Fruit fly (Drosophila melanogaster): ENCODE measurements around the gene Tango4.

The Tango4 gene

dm6 chrX:12014800-12015389, 6.0 kb upstream of the Tango4 start (continued):
- TF ChIP-seq CG18262 (tag; optimal IDR thresholded peaks at IDR 0.05) (peak; percentile 46), klu (GFP tag; IDR thresholded peaks at IDR 0.05) (no peak), crol (GFP tag; IDR thresholded peaks at IDR 0.05) (no peak), unc-4 (GFP tag; IDR thresholded peaks at IDR 0.05; ENCODE audit: partially characterized antibody) (no peak), CG2116 (GFP tag; optimal IDR thresholded peaks at IDR 0.05) (no peak), NC2β (GFP tag; optimal IDR thresholded peaks at IDR 0.05) (no peak), Max (GFP tag; optimal IDR thresholded peaks at IDR 0.05) (no peak), PHDP (tag; optimal IDR thresholded peaks at IDR 0.05) (peak; percentile 37), Lhr (GFP tag; optimal IDR thresholded peaks at IDR 0.05) (no peak), zen2 (GFP tag; IDR thresholded peaks at IDR 0.05; ENCODE audit: partially characterized antibody) (no peak), CG4730 (GFP tag; IDR thresholded peaks at IDR 0.05) (no peak), CG6254 (GFP tag; optimal IDR thresholded peaks at IDR 0.05) (peak; percentile 2), Gug (GFP tag; IDR thresholded peaks at IDR 0.05) (peak; percentile 27; the same call in 2 of the 4 replicates), Elba2 (GFP tag; optimal IDR thresholded peaks at IDR 0.05) (no peak), CG34224 (GFP tag; IDR thresholded peaks at IDR 0.05; ENCODE audit: partially characterized antibody) (no peak), z (GFP tag; IDR thresholded peaks at IDR 0.05) (no peak), az2 (GFP tag; optimal IDR thresholded peaks at IDR 0.05) (peak; percentile 8), CG11560 (tag; IDR thresholded peaks at IDR 0.05) (no peak), p53 (GFP tag; optimal IDR thresholded peaks at IDR 0.05) (no peak), CG9817 (tag; optimal IDR thresholded peaks at IDR 0.05) (no peak), CG5953 (GFP tag; IDR thresholded peaks at IDR 0.05) (no peak), CG13894 (tag; optimal IDR thresholded peaks at IDR 0.05) (no peak), tll (GFP tag; optimal IDR thresholded peaks at IDR 0.05) (no peak), Chrac-16 (GFP tag; optimal IDR thresholded peaks at IDR 0.05) (peak; percentile 57), CG12236 (GFP tag; optimal IDR thresholded peaks at IDR 0.05) (no peak), CG12659 (GFP tag; optimal IDR thresholded peaks at IDR 0.05) (no peak), CG11093 (GFP tag; IDR thresholded peaks at IDR 0.05) (no peak), CG13775 (GFP tag; optimal IDR thresholded peaks at IDR 0.05) (peak; percentile 4), E2f2 (GFP tag; IDR thresholded peaks at IDR 0.05) (peak; percentile 34; the same call in 1 of the 2 replicates), Bteb2 (GFP tag; optimal IDR thresholded peaks at IDR 0.05) (no peak), abd-A (tag; optimal IDR thresholded peaks at IDR 0.05) (no peak), CG15479 (GFP tag; optimal IDR thresholded peaks at IDR 0.05) (no peak), amos (GFP tag; IDR thresholded peaks at IDR 0.05; ENCODE audit: partially characterized antibody) (no peak), CG12744 (GFP tag; optimal IDR thresholded peaks at IDR 0.05) (no peak), sima (GFP tag; optimal IDR thresholded peaks at IDR 0.05) (no peak), CG32532 (GFP tag; IDR thresholded peaks at IDR 0.05) (peak; percentile 34), Xrp1 (GFP tag; IDR thresholded peaks at IDR 0.05) (peak; percentile 65), hth (optimal IDR thresholded peaks at IDR 0.05) (no peak), CG33557 (GFP tag; optimal IDR thresholded peaks at IDR 0.05) (no peak), aop (GFP tag; IDR thresholded peaks at IDR 0.05) (no peak), gce (GFP tag; IDR thresholded peaks at IDR 0.05) (0 out of 3 replicates have a peak, but pooled peaks have one; percentile 4), CG7372 (GFP tag; IDR thresholded peaks at IDR 0.05) (no peak), bsh (GFP tag; optimal IDR thresholded peaks at IDR 0.05) (peak in 1 of 2 experiments; percentile 39), shn (GFP tag; optimal IDR thresholded peaks at IDR 0.05) (no peak), pfk (GFP tag; optimal IDR thresholded peaks at IDR 0.05) (no peak), gcm (GFP tag; optimal IDR thresholded peaks at IDR 0.05) (no peak), maf-S (GFP tag; optimal IDR thresholded peaks at IDR 0.05) (no peak), NK7.1 (GFP tag; optimal IDR thresholded peaks at IDR 0.05) (no peak), CG17385 (GFP tag; optimal IDR thresholded peaks at IDR 0.05) (peak; percentile 3), lbe (GFP tag; optimal IDR thresholded peaks at IDR 0.05) (peak; percentile 9)

Data from whole organism, embryonic.